Worm (Caenorhabditis elegans): ENCODE results near the gene K02E11.5.
"Not testable (repeated sequence)": the region's sequence is repeated elsewhere in the genome, so short reads cannot be mapped to it uniquely, and the experiment has no call there.

ce11 chrV:14277456-14277855, 25.3 kb downstream of the K02E11.5 start:
- not testable (repeated sequence) for TF ChIP-seq mdl-1 (tag; optimal IDR thresholded peaks at IDR 0.05); fos-1 (tag; optimal IDR thresholded peaks at IDR 0.05); unc-62 (GFP tag; optimal IDR thresholded peaks at IDR 0.05); aly-2 (tag; optimal IDR thresholded peaks at IDR 0.05); nhr-10 (tag; optimal IDR thresholded peaks at IDR 0.05); elt-3 (tag; optimal IDR thresholded peaks at IDR 0.05); R02D3.7 (tag; optimal IDR thresholded peaks at IDR 0.05); unc-39 (tag; optimal IDR thresholded peaks at IDR 0.05); alr-1 (tag; optimal IDR thresholded peaks at IDR 0.05); nhr-21 (tag; optimal IDR thresholded peaks at IDR 0.05); ZK546.5 (tag; optimal IDR thresholded peaks at IDR 0.05); ama-1 (optimal IDR thresholded peaks at IDR 0.05); nhr-11 (tag; optimal IDR thresholded peaks at IDR 0.05)
- peak; percentile 38 for TF ChIP-seq snpc-4 (tag; optimal IDR thresholded peaks at IDR 0.05)

All from whole organism, L2 larva.